Worm (Caenorhabditis elegans) whole organism, L3 larva: Measurements from ENCODE around the gene Y53F4B.14.

Experiments used
- aly-2 ChIP-seq: fragments of 150-350 bp; optimal IDR thresholded peaks from 2 replicates; lab custom pipeline; 2014; ENCODE audit warnings: missing biosample characterization, missing genetic modification characterization
- ama-1 ChIP-seq: fragments of 150-350 bp; optimal IDR thresholded peaks from 2 replicates; lab custom pipeline; 2018
- fkh-10 ChIP-seq: sonication (generic microtip); optimal IDR thresholded peaks from 2 replicates; lab custom pipeline; 2017; ENCODE audit warnings: missing biosample characterization, missing genetic modification reagents, missing genetic modification characterization
- nhr-12 ChIP-seq: fragments of 150-350 bp; optimal IDR thresholded peaks from 2 replicates; lab custom pipeline; 2014; ENCODE audit warnings: missing biosample characterization, missing genetic modification characterization
- zag-1 ChIP-seq: fragments of 150-350 bp; optimal IDR thresholded peaks from 2 replicates; lab custom pipeline; 2014; ENCODE audit warnings: missing biosample characterization, missing genetic modification characterization

- TF ChIP-seq fkh-10 (GFP tag; lab: Kevin White, UChicago) (no peak), zag-1 (no peak), aly-2 (tag; lab: Kevin White, UChicago) (no peak), ama-1 (no peak), nhr-12 (tag; lab: Kevin White, UChicago) (no peak)
These were observed 11.4 kb upstream of the Y53F4B.14 start for ce11 chrII:15026389-15026788.
